Fruit fly (Drosophila melanogaster) Kc167 (cell line): ENCODE measurements around the gene CG1943.

ENCODE experiments used
- insv ChIP-seq: fragments of >200 bp; optimal IDR thresholded peaks from 3 replicates; lab custom pipeline; 2018; ENCODE audit warnings: missing external identifiers
- psq ChIP-seq: fragments of >200 bp; optimal IDR thresholded peaks from 2 replicates; lab custom pipeline; 2017; ENCODE audit warnings: missing external identifiers
- ttk ChIP-seq: sonication (Bioruptor generic); optimal IDR thresholded peaks from 2 replicates; lab custom pipeline; 2017; ENCODE audit warnings: missing external identifiers

DNA sequence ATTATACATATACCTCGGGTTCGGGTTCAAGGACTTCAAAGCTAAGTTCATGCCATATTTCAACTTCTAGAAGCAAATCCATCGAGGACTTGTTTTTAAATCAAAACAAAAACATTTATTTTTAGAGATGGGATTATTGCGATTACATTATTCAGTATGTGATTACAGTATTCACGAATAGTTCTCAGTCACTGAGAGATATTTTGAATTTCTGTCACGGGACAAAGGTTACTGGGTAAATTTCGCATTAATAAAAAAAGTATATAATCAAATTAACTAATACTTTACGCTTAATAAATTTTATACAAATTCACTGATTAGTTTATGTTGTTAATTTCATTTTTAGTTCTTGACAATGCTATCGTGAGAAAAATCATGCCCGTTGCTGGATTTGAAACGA is 18.9 kb downstream of the CG1943 start:
- TF ChIP-seq ttk (lab: Kevin White, UChicago) (no peak), psq (lab: Kevin White, UChicago) (no peak), insv (no peak)
